Worm (Caenorhabditis elegans) whole organism, L2 larva: ENCODE measurements around the gene col-149.

Experiments
- C34F6.9 ChIP-seq: fragments of 150-350 bp; optimal IDR thresholded peaks from 2 replicates; lab custom pipeline; 2014; ENCODE audit warnings: missing biosample characterization, missing genetic modification characterization
- F13H6.1 ChIP-seq: sonication (generic microtip); optimal IDR thresholded peaks from 2 replicates; lab custom pipeline; 2016; ENCODE audit warnings: missing genetic modification characterization, missing compliant biosample characterization
- R02D3.7 ChIP-seq: fragments of 150-350 bp; optimal IDR thresholded peaks from 2 replicates; lab custom pipeline; 2014; ENCODE audit warnings: missing biosample characterization, missing genetic modification characterization
- Y55F3AM.14 ChIP-seq: fragments of 200-800 bp; sonication (Bioruptor generic); optimal IDR thresholded peaks from 2 replicates; lab custom pipeline; 2018; ENCODE audit warnings: mild to moderate bottlenecking, missing genetic modification characterization, missing compliant biosample characterization
- ZK546.5 ChIP-seq: sonication (generic microtip); optimal IDR thresholded peaks from 2 replicates; lab custom pipeline; 2017; ENCODE audit warnings: missing biosample characterization, missing genetic modification characterization
- alr-1 ChIP-seq: fragments of 150-350 bp; optimal IDR thresholded peaks from 2 replicates; lab custom pipeline; 2014; ENCODE audit warnings: missing biosample characterization, missing genetic modification characterization
- aly-2 ChIP-seq: fragments of 150-350 bp; optimal IDR thresholded peaks from 2 replicates; lab custom pipeline; 2014; ENCODE audit warnings: missing biosample characterization, missing genetic modification characterization
- ama-1 ChIP-seq: fragments of 150-350 bp; optimal IDR thresholded peaks from 2 replicates; lab custom pipeline; 2018; ENCODE audit warnings: inconsistent platforms
- blmp-1 ChIP-seq: sonication (generic microtip); optimal IDR thresholded peaks from 2 replicates; lab custom pipeline; 2017; ENCODE audit warnings: missing genetic modification characterization, mild to moderate bottlenecking, missing compliant biosample characterization, antibody characterized with exemption, moderate library complexity; ENCODE audit not compliant: insufficient read depth
- ceh-16 ChIP-seq: fragments of 150-350 bp; optimal IDR thresholded peaks from 2 replicates; lab custom pipeline; 2014; ENCODE audit warnings: missing biosample characterization, missing genetic modification characterization
- ceh-82 ChIP-seq: fragments of 150-350 bp; optimal IDR thresholded peaks from 2 replicates; lab custom pipeline; 2014; ENCODE audit warnings: missing biosample characterization, missing genetic modification characterization
- crh-2 ChIP-seq: sonication (generic microtip); optimal IDR thresholded peaks from 2 replicates; lab custom pipeline; 2017; ENCODE audit warnings: missing biosample characterization, missing genetic modification characterization
- dmd-4 ChIP-seq: sonication (generic microtip); optimal IDR thresholded peaks from 2 replicates; lab custom pipeline; 2017; ENCODE audit warnings: missing biosample characterization, missing genetic modification characterization
- egl-27 ChIP-seq: sonication (generic microtip); optimal IDR thresholded peaks from 3 replicates; lab custom pipeline; 2017; ENCODE audit warnings: missing biosample characterization, missing genetic modification reagents, missing genetic modification characterization
- elt-1 ChIP-seq: fragments of 150-350 bp; optimal IDR thresholded peaks from 2 replicates; lab custom pipeline; 2014; ENCODE audit warnings: missing biosample characterization, missing genetic modification characterization
- elt-3 ChIP-seq: sonication (generic microtip); optimal IDR thresholded peaks from 2 replicates; lab custom pipeline; 2017; ENCODE audit warnings: missing biosample characterization, missing genetic modification characterization
- fos-1 ChIP-seq: fragments of 150-350 bp; optimal IDR thresholded peaks from 2 replicates; lab custom pipeline; 2014; ENCODE audit warnings: missing biosample characterization, missing genetic modification characterization
- gmeb-1 ChIP-seq: fragments of 150-350 bp; optimal IDR thresholded peaks from 2 replicates; lab custom pipeline; 2014; ENCODE audit warnings: missing biosample characterization, missing genetic modification characterization
- lin-13 ChIP-seq: fragments of 150-350 bp; optimal IDR thresholded peaks from 2 replicates; lab custom pipeline; 2014; ENCODE audit warnings: missing biosample characterization, missing genetic modification reagents, missing genetic modification characterization
- lin-39 ChIP-seq: fragments of 150-350 bp; optimal IDR thresholded peaks from 2 replicates; lab custom pipeline; 2014; ENCODE audit warnings: missing biosample characterization, missing genetic modification reagents, missing genetic modification characterization
- lsy-2 ChIP-seq, 2 experiments: fragments of 150-350 bp in 1 of 2; sonication (generic microtip) in 1 of 2; optimal IDR thresholded peaks; 2 replicates each; lab custom pipeline; 2014 to 2017; ENCODE audit warnings: missing biosample characterization in 2 of 2, missing genetic modification characterization in 2 of 2
- mab-5 ChIP-seq: fragments of 150-350 bp; optimal IDR thresholded peaks from 2 replicates; lab custom pipeline; 2014; ENCODE audit warnings: missing biosample characterization, missing genetic modification characterization
- mbf-1 ChIP-seq: sonication (generic microtip); optimal IDR thresholded peaks from 2 replicates; lab custom pipeline; 2017; ENCODE audit warnings: missing biosample characterization, missing genetic modification characterization
- mdl-1 ChIP-seq, 2 experiments: fragments of 150-350 bp in 1 of 2; sonication (generic microtip) in 1 of 2; optimal IDR thresholded peaks; 2 replicates each; lab custom pipeline; 2017; ENCODE audit warnings: missing biosample characterization in 2 of 2, missing genetic modification characterization in 2 of 2
- nhr-10 ChIP-seq: sonication (generic microtip); optimal IDR thresholded peaks from 2 replicates; lab custom pipeline; 2017; ENCODE audit warnings: missing biosample characterization, missing genetic modification characterization
- nhr-11 ChIP-seq: fragments of 150-350 bp; optimal IDR thresholded peaks from 2 replicates; lab custom pipeline; 2014; ENCODE audit warnings: missing biosample characterization, missing genetic modification characterization
- nhr-12 ChIP-seq: fragments of 150-350 bp; optimal IDR thresholded peaks from 2 replicates; lab custom pipeline; 2014; ENCODE audit warnings: missing biosample characterization, missing genetic modification characterization
- nhr-129 ChIP-seq: fragments of 150-350 bp; optimal IDR thresholded peaks from 2 replicates; lab custom pipeline; 2014; ENCODE audit warnings: missing biosample characterization, missing genetic modification characterization
- nhr-21 ChIP-seq: fragments of 150-350 bp; optimal IDR thresholded peaks from 2 replicates; lab custom pipeline; 2014; ENCODE audit warnings: missing biosample characterization, missing genetic modification characterization
- nhr-23 ChIP-seq: fragments of 150-350 bp; optimal IDR thresholded peaks from 2 replicates; lab custom pipeline; 2014; ENCODE audit warnings: missing biosample characterization, missing genetic modification reagents, missing genetic modification characterization
- nhr-237 ChIP-seq: fragments of 150-350 bp; optimal IDR thresholded peaks from 2 replicates; lab custom pipeline; 2014; ENCODE audit warnings: missing biosample characterization, missing genetic modification characterization
- nhr-25 ChIP-seq: fragments of 150-350 bp; sonication (generic microtip); optimal IDR thresholded peaks from 3 replicates; lab custom pipeline; 2014; ENCODE audit warnings: missing biosample characterization, missing genetic modification characterization
- nhr-6 ChIP-seq: fragments of 150-350 bp; optimal IDR thresholded peaks from 2 replicates; lab custom pipeline; 2014; ENCODE audit warnings: missing biosample characterization, missing genetic modification characterization
- nhr-77 ChIP-seq: fragments of 150-350 bp; optimal IDR thresholded peaks from 2 replicates; lab custom pipeline; 2014; ENCODE audit warnings: missing biosample characterization, missing genetic modification characterization
- peb-1 ChIP-seq: fragments of 150-350 bp; optimal IDR thresholded peaks from 2 replicates; lab custom pipeline; 2014; ENCODE audit warnings: missing biosample characterization, missing genetic modification characterization
- sem-4 ChIP-seq: fragments of 150-350 bp; optimal IDR thresholded peaks from 2 replicates; lab custom pipeline; 2014; ENCODE audit warnings: missing biosample characterization, missing genetic modification reagents, missing genetic modification characterization
- sma-3 ChIP-seq: sonication (generic microtip); optimal IDR thresholded peaks from 2 replicates; lab custom pipeline; 2016; ENCODE audit warnings: missing genetic modification reagents, missing genetic modification characterization, missing compliant biosample characterization
- sma-9 ChIP-seq, 2 experiments: fragments of 150-350 bp in 1 of 2; sonication (generic microtip) in 1 of 2; optimal IDR thresholded peaks; 2 replicates each; lab custom pipeline; 2014 to 2016; ENCODE audit warnings: missing genetic modification characterization in 2 of 2, mild to moderate bottlenecking in 1 of 2, missing biosample characterization in 1 of 2, missing compliant biosample characterization in 1 of 2, missing genetic modification reagents in 1 of 2, moderate library complexity in 1 of 2
- unc-55 ChIP-seq: fragments of 150-350 bp; sonication (generic microtip); optimal IDR thresholded peaks from 3 replicates; lab custom pipeline; 2014; ENCODE audit warnings: missing biosample characterization, missing genetic modification reagents, missing genetic modification characterization
- unc-62 ChIP-seq: fragments of 150-350 bp; optimal IDR thresholded peaks from 2 replicates; lab custom pipeline; 2014; ENCODE audit warnings: missing biosample characterization, missing genetic modification reagents, missing genetic modification characterization
- zag-1 ChIP-seq: fragments of 150-350 bp; optimal IDR thresholded peaks from 2 replicates; lab custom pipeline; 2014; ENCODE audit warnings: missing biosample characterization, missing genetic modification characterization
- ztf-1 ChIP-seq: fragments of 200-800 bp; sonication (Bioruptor generic); conservative IDR thresholded peaks from 2 replicates; pipeline ENCODE4 v1.3.6; 2022; ENCODE audit warnings: missing genetic modification characterization, missing compliant biosample characterization
- ztf-11 ChIP-seq: sonication (generic microtip); optimal IDR thresholded peaks from 2 replicates; lab custom pipeline; 2017; ENCODE audit warnings: missing biosample characterization, missing genetic modification characterization
- ztf-4 ChIP-seq: fragments of 150-350 bp; optimal IDR thresholded peaks from 2 replicates; lab custom pipeline; 2014; ENCODE audit warnings: missing biosample characterization, missing genetic modification characterization

col-149 gene

DNA sequence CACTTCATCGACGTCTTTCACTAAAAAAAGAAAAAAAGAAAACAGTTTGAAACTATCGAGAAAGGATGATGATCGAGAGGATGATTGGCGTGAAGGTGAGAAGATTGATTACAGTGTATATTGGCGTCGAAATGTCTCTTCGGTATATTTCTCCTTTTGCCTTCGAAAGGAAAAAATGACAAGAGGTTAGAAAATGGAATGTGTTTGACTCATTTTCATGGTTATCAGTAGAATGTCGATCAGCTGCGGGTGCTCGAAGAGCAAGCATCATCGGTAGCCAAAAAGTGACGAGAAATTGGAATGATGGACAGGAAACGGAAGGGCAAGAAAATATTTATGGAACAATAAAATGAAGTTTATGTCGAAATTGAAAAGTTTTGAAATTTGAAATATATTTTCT, 41.2 kb upstream of the col-149 start:
- TF ChIP-seq fos-1 (tag; lab: Kevin White, UChicago) (peak; percentile 73), sma-9 (GFP tag; optimal IDR thresholded peaks at IDR 0.05; lab: Kevin White, UChicago) (peak; percentile 28), sma-9 (tag; optimal IDR thresholded peaks at IDR 0.05; lab: Kevin White, UChicago) (no peak), ztf-1 (no peak), sma-3 (GFP tag; lab: Kevin White, UChicago) (peak; percentile 23)
- TF ChIP-seq, all 48 proteins: peak for 3

DNA sequence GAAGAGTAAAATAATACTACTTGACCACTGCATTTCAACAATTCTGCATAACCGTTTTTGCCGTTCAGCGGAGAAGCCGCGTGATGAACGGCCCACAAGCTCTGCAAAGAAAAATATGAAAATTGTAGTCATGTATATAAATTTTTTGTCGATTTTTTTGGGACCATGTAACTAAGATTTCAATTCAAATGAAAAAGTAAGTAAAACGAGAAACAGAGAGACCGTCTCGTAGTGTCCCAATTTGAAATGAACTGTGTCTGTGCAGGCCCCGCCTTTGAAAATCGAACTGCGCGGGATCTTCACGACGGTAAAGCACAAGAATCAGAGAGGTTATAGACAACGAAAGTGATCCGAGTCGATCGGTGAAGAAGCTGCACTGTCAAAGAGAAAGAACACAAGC, 39.3 kb upstream of the col-149 start, which contains the start of gene crm-1:
crm-1 (minus strand) TSS at position 101 of the 400 bp plus-strand sequence.
- TF ChIP-seq mab-5 (tag; lab: Kevin White, UChicago) (no peak), nhr-23 (tag; lab: Kevin White, UChicago) (no peak), nhr-11 (no peak), gmeb-1 (tag; lab: Kevin White, UChicago) (no peak), dmd-4 (tag; lab: Kevin White, UChicago) (no peak), nhr-25 (tag; lab: Kevin White, UChicago) (no peak), nhr-10 (no peak), blmp-1 (tag; lab: Kevin White, UChicago) (no peak), R02D3.7 (no peak), alr-1 (no peak), sem-4 (no peak), egl-27 (tag; lab: Kevin White, UChicago) (no peak), lin-13 (no peak), ceh-16 (no peak), aly-2 (tag; lab: Kevin White, UChicago) (no peak), mdl-1 (tag; optimal IDR thresholded peaks at IDR 0.05; lab: Kevin White, UChicago) (no peak)

DNA sequence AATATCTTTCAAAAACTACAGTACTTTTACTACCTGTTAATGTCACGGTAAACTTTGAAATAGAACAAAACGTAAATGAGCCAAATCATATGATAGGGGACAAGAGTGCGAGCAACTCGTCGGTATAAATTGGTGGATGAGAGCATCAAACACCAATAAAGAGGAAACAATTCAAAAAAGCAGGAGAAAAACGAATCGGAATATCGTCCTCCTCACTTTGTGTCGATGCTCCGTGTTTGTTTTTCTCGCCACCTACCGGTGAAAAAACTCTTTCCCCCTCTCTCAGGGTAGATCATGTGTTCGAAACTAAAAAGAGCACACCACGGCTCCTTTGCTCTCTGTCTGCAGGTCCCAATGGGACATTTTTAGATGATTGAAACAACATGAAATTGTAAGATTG, 35.4 kb upstream of the col-149 start:
- no peak for TF ChIP-seq unc-62
- TF ChIP-seq F13H6.1 (tag; lab: Kevin White, UChicago): peak; percentile 8

DNA sequence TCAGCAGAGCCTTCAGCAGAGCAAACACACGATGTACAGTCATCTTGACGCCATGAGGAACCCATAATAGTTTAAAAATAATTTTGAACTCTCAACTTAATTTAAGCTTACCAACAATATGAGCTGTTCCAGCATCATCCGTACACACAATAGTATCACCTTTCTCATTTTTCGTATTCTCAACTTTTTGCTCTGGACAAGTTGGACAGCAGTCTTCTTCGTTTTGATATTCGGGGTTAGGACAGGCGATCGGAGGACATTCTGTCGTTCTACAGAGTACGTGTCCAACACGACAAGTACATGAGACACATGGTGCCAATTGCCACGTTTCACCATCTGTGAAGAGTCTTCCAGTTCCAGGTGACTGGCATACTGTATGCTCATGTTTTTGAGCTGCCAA, 30.9 kb upstream of the col-149 start:
- TF ChIP-seq nhr-11: no peak
- no peak for TF ChIP-seq mbf-1
- TF ChIP-seq, all 48 proteins: peak for 0

ce11 chrV:10320101-10320761, 27.6 kb upstream of the col-149 start, which contains the start of the genes gna-1 and B0024.13:
TSS of gene gna-1 (minus strand) at chrV:10320151.
TSS of gene B0024.13 (plus strand) at chrV:10320711.
- TF ChIP-seq Y55F3AM.14 (GFP tag; lab: Kevin White, UChicago) (no peak), gmeb-1 (tag; lab: Kevin White, UChicago) (no peak), ztf-1 (no peak), mab-5 (tag; lab: Kevin White, UChicago) (no peak), nhr-11 (no peak), nhr-21 (tag; lab: Kevin White, UChicago) (no peak), zag-1 (tag; lab: Kevin White, UChicago) (no peak), lin-13 (no peak), nhr-25 (tag; lab: Kevin White, UChicago) (no peak), ceh-16 (no peak), dmd-4 (tag; lab: Kevin White, UChicago) (no peak), alr-1 (no peak), ZK546.5 (no peak), nhr-129 (tag; lab: Kevin White, UChicago) (peak; percentile 25), nhr-237 (tag; lab: Kevin White, UChicago) (no peak), crh-2 (tag; lab: Kevin White, UChicago) (peak; percentile 66), nhr-6 (tag; lab: Kevin White, UChicago) (no peak), ceh-82 (tag; lab: Kevin White, UChicago) (no peak), ztf-11 (tag; lab: Kevin White, UChicago) (no peak), nhr-77 (tag; lab: Kevin White, UChicago) (no peak), lin-39 (no peak), F13H6.1 (tag; lab: Kevin White, UChicago) (peak; percentile 52), fos-1 (tag; lab: Kevin White, UChicago) (peak; percentile 34), aly-2 (tag; lab: Kevin White, UChicago) (no peak), peb-1 (tag; lab: Kevin White, UChicago) (no peak), nhr-10 (no peak), ztf-4 (tag; lab: Kevin White, UChicago) (no peak), unc-55 (no peak), nhr-12 (tag; lab: Kevin White, UChicago) (no peak), egl-27 (tag; lab: Kevin White, UChicago) (no peak), R02D3.7 (no peak), ama-1 (lab: Kevin White, UChicago) (no peak), blmp-1 (tag; lab: Kevin White, UChicago) (no peak), unc-62 (no peak), C34F6.9 (peak; percentile 69), elt-1 (no peak), lsy-2 (tag; optimal IDR thresholded peaks at IDR 0.05; lab: Kevin White, UChicago) (no peak), elt-3 (tag; lab: Kevin White, UChicago) (no peak)
